Fruit fly (Drosophila melanogaster): ENCODE results near the gene Elo68beta.

dm6 chr3L:11103773-11104172, 2.3 kb upstream of the Elo68beta start, which contains the start of gene CG32071:
- TF ChIP-seq EcR (GFP tag; optimal IDR thresholded peaks at IDR 0.05): no peak
- TF ChIP-seq CG4496 (GFP tag; IDR thresholded peaks at IDR 0.05): no peak
- TF ChIP-seq CG8159 (tag; optimal IDR thresholded peaks at IDR 0.05): no peak
- no peak for TF ChIP-seq rn (GFP tag; IDR thresholded peaks at IDR 0.05)
- TF ChIP-seq CG14655 (GFP tag; optimal IDR thresholded peaks at IDR 0.05): no peak
- TF ChIP-seq CG17806 (tag; optimal IDR thresholded peaks at IDR 0.05): no peak
- TF ChIP-seq CG8301 (tag; optimal IDR thresholded peaks at IDR 0.05): no peak
- no peak for TF ChIP-seq gl (tag; optimal IDR thresholded peaks at IDR 0.05)
- TF ChIP-seq CG32121 (GFP tag; IDR thresholded peaks at IDR 0.05): no peak
